Worm (Caenorhabditis elegans) whole organism, L4 larva: Measurements from ENCODE around the gene F37A4.1.

Experiments
- F49E8.2 ChIP-seq: sonication (generic microtip); optimal IDR thresholded peaks from 2 replicates; lab custom pipeline; 2016; ENCODE audit warnings: missing compliant biosample characterization, mild to moderate bottlenecking, missing genetic modification characterization, borderline replicate concordance
- T20F7.1 ChIP-seq: fragments of 200-800 bp; sonication (Bioruptor generic); optimal IDR thresholded peaks from 2 replicates; lab custom pipeline; 2018; ENCODE audit warnings: mild to moderate bottlenecking, missing genetic modification characterization, missing compliant biosample characterization
- Y48G9A.11 ChIP-seq: fragments of 200-800 bp; sonication (Bioruptor generic); IDR thresholded peaks from 2 replicates; pipeline ENCODE4 v1.3.6; 2022; ENCODE audit warnings: missing genetic modification reagents, missing genetic modification characterization, missing compliant biosample characterization
- Y5F2A.4 ChIP-seq: fragments of 200-800 bp; sonication (Bioruptor generic); optimal IDR thresholded peaks from 2 replicates; lab custom pipeline; 2018; ENCODE audit warnings: mild to moderate bottlenecking, missing genetic modification characterization, missing compliant biosample characterization
- ZK546.5 ChIP-seq, 2 experiments: sonication (generic microtip); optimal IDR thresholded peaks; 2 replicates each; lab custom pipeline; 2017; ENCODE audit warnings: missing biosample characterization in 2 of 2, missing genetic modification characterization in 2 of 2
- ceh-28 ChIP-seq: fragments of 150-350 bp; optimal IDR thresholded peaks from 2 replicates; lab custom pipeline; 2014; ENCODE audit warnings: missing biosample characterization, missing genetic modification reagents, missing genetic modification characterization
- ceh-32 ChIP-seq: sonication (generic microtip); optimal IDR thresholded peaks from 2 replicates; lab custom pipeline; 2016; ENCODE audit warnings: mild to moderate bottlenecking, missing genetic modification characterization, missing compliant biosample characterization; ENCODE audit not compliant: poor library complexity
- ceh-62 ChIP-seq: sonication (generic microtip); optimal IDR thresholded peaks from 2 replicates; lab custom pipeline; 2017; ENCODE audit warnings: missing biosample characterization, missing genetic modification characterization
- ctbp-1 ChIP-seq: fragments of 200-800 bp; sonication (Bioruptor generic); IDR thresholded peaks from 2 replicates; pipeline ENCODE4 v1.3.6; 2022; ENCODE audit warnings: missing genetic modification reagents, missing genetic modification characterization, missing compliant biosample characterization
- dmd-8 ChIP-seq: fragments of 200-800 bp; sonication (Bioruptor generic); IDR thresholded peaks from 2 replicates; pipeline ENCODE4 v1.3.6; 2022; ENCODE audit warnings: missing genetic modification characterization, missing compliant biosample characterization
- dpl-1 ChIP-seq: fragments of 150-350 bp; optimal IDR thresholded peaks from 2 replicates; lab custom pipeline; 2014; ENCODE audit warnings: missing biosample characterization, missing genetic modification reagents, missing genetic modification characterization
- dve-1 ChIP-seq: sonication (generic microtip); optimal IDR thresholded peaks from 2 replicates; lab custom pipeline; 2017; ENCODE audit warnings: antibody characterized with exemption, mild to moderate bottlenecking, missing genetic modification characterization, missing compliant biosample characterization; ENCODE audit not compliant: insufficient read depth
- hlh-11 ChIP-seq: fragments of 200-800 bp; sonication (Bioruptor generic); optimal IDR thresholded peaks from 2 replicates; lab custom pipeline; 2018; ENCODE audit warnings: mild to moderate bottlenecking, missing genetic modification characterization, missing compliant biosample characterization
- hlh-30 ChIP-seq: sonication (generic microtip); optimal IDR thresholded peaks from 2 replicates; lab custom pipeline; 2017; ENCODE audit warnings: antibody characterized with exemption, mild to moderate bottlenecking, missing genetic modification characterization, missing compliant biosample characterization; ENCODE audit not compliant: insufficient read depth
- jun-1 ChIP-seq: fragments of 150-350 bp; optimal IDR thresholded peaks from 2 replicates; lab custom pipeline; 2014; ENCODE audit warnings: missing biosample characterization, missing genetic modification reagents, missing genetic modification characterization
- lin-1 ChIP-seq: fragments of 200-800 bp; sonication (Bioruptor generic); IDR thresholded peaks from 2 replicates; pipeline ENCODE4 v1.3.6; 2022; ENCODE audit warnings: missing genetic modification reagents, missing genetic modification characterization, missing compliant biosample characterization
- lin-38 ChIP-seq: fragments of 200-800 bp; sonication (Bioruptor generic); IDR thresholded peaks from 2 replicates; pipeline ENCODE4 v1.3.6; 2022; ENCODE audit warnings: missing genetic modification reagents, missing genetic modification characterization, missing compliant biosample characterization
- lir-3 ChIP-seq: sonication (generic microtip); optimal IDR thresholded peaks from 2 replicates; lab custom pipeline; 2016; ENCODE audit warnings: mild to moderate bottlenecking, missing genetic modification characterization, missing compliant biosample characterization
- madf-5 ChIP-seq, 2 experiments: fragments of 200-800 bp; sonication (Bioruptor generic); IDR thresholded peaks; 2 replicates each; pipeline ENCODE4 v1.3.6; 2022; ENCODE audit warnings: missing compliant biosample characterization in 2 of 2, missing genetic modification characterization in 2 of 2
- mxl-2 ChIP-seq: fragments of 200-800 bp; sonication (Bioruptor generic); conservative IDR thresholded peaks from 2 replicates; pipeline ENCODE4 v1.3.6; 2022; ENCODE audit warnings: missing genetic modification reagents, missing genetic modification characterization, missing compliant biosample characterization
- mxl-3 ChIP-seq: fragments of 200-800 bp; sonication (Bioruptor generic); optimal IDR thresholded peaks from 2 replicates; lab custom pipeline; 2018; ENCODE audit warnings: mild to moderate bottlenecking, missing genetic modification characterization, missing compliant biosample characterization
- nhr-25 ChIP-seq: sonication (generic microtip); optimal IDR thresholded peaks from 2 replicates; lab custom pipeline; 2017; ENCODE audit warnings: missing genetic modification characterization, mild to moderate bottlenecking, missing compliant biosample characterization, antibody characterized with exemption, moderate library complexity, borderline replicate concordance; ENCODE audit not compliant: insufficient read depth
- nhr-76 ChIP-seq: fragments of 150-350 bp; optimal IDR thresholded peaks from 2 replicates; lab custom pipeline; 2014; ENCODE audit warnings: missing biosample characterization, missing genetic modification characterization
- pha-4 ChIP-seq, 2 experiments: fragments of 150-350 bp in 1 of 2; fragments of 200-800 bp in 1 of 2; sonication (Bioruptor generic) in 1 of 2; IDR thresholded peaks in 1 of 2; optimal IDR thresholded peaks in 1 of 2; 2 replicates each; pipeline versions ENCODE4 v1.3.6 to Lab custom; 2014 to 2022; ENCODE audit warnings: missing genetic modification characterization in 2 of 2, missing genetic modification reagents in 2 of 2, missing biosample characterization in 1 of 2, missing compliant biosample characterization in 1 of 2
- snpc-4 ChIP-seq: fragments of 150-350 bp; optimal IDR thresholded peaks from 2 replicates; lab custom pipeline; 2014; ENCODE audit warnings: missing biosample characterization, missing genetic modification characterization
- spr-1 ChIP-seq: sonication (generic microtip); optimal IDR thresholded peaks from 2 replicates; lab custom pipeline; 2016; ENCODE audit warnings: mild to moderate bottlenecking, missing genetic modification characterization, missing compliant biosample characterization
- spr-3 ChIP-seq: fragments of 200-800 bp; sonication (Bioruptor generic); optimal IDR thresholded peaks from 2 replicates; lab custom pipeline; 2018; ENCODE audit warnings: mild to moderate bottlenecking, missing genetic modification characterization, missing compliant biosample characterization
- unc-130 ChIP-seq: sonication (generic microtip); optimal IDR thresholded peaks from 2 replicates; lab custom pipeline; 2016; ENCODE audit warnings: missing genetic modification reagents, missing genetic modification characterization, missing compliant biosample characterization
- unc-62 ChIP-seq, 3 experiments: fragments of 150-350 bp in 1 of 3; sonication (generic microtip); optimal IDR thresholded peaks in 2 of 3; peaks in 1 of 3; 1 replicate in 1 of 3; 2 replicates in 2 of 3; lab custom pipeline; 2014 to 2017; ENCODE audit warnings: missing biosample characterization in 3 of 3, missing genetic modification characterization in 3 of 3, missing genetic modification reagents in 3 of 3, missing genotype in 1 of 3
- zag-1 ChIP-seq: fragments of 150-350 bp; optimal IDR thresholded peaks from 2 replicates; lab custom pipeline; 2014; ENCODE audit warnings: missing biosample characterization, missing genetic modification characterization
- ztf-7 ChIP-seq: fragments of 150-350 bp; optimal IDR thresholded peaks from 2 replicates; lab custom pipeline; 2014; ENCODE audit warnings: missing biosample characterization, missing genetic modification characterization

Gene F37A4.1

DNA sequence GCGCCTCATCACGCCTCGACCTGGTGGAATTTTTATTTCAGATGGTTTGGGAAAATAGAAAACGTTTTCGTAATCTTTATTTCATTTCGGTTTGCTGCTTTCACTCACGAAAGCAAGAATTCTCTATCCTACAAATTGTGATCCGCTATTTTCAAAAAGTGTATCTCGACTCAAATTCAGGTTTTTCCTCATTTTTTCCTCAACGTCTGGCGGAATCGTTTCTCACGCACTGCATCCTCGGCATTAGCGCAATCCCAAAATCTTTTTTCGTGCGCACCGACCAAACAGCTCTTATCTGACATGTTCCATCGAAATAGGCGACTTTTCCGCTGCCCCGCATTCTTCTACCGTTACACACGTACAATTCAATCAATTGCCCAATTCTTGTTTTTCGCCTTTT lies 4.9 kb upstream of the F37A4.1 start, which contains the start of gene F37A4.3:
F37A4.3 (plus strand) TSS at position 301 of the 400 bp plus-strand sequence.
- TF ChIP-seq unc-130 (GFP tag; lab: Kevin White, UChicago) (no peak), dmd-8 (GFP tag; lab: Robert Waterston, UW) (no peak), zag-1 (tag; lab: Kevin White, UChicago) (no peak), snpc-4 (tag; lab: Kevin White, UChicago) (no peak), lin-1 (GFP tag; lab: Robert Waterston, UW) (no peak), ZK546.5 (tag; optimal IDR thresholded peaks at IDR 0.05; lab: Kevin White, UChicago) (no peak), mxl-3 (GFP tag; lab: Kevin White, UChicago) (no peak), unc-62 (GFP tag; optimal IDR thresholded peaks at IDR 0.05 in 1 of 2; lab: Kevin White, UChicago) (peak in 1 of 2 experiments; percentile 24), unc-62 (tag; optimal IDR thresholded peaks at IDR 0.05; lab: Kevin White, UChicago) (no peak)

DNA sequence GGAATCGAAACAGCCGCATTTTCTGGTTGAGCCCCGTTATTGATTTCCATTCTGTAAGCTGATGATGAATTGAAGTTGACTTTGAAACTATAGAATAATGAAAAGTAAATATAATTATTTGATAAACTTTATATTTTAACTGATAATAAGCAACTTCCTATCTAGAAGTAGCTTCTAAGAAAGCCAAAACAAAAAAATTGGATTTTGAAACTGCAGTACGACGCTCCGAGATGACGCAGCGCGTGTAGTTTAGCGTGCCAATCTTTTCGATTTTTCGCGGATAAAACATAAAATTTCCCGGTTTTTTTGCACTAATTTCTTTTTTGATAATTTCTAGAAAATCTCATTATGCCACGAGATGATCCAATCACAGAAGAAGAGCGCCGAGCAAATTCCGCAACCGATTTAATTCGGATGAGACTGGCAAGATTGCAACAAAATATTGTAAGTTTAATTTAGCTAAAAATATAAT lies 945 bp upstream of the F37A4.1 start, which contains the start of the genes bath-41 and F37A4.2:
bath-41 (minus strand) TSS at position 51 of the 472 bp plus-strand sequence.
F37A4.2 (plus strand) TSS at position 247 of the 472 bp plus-strand sequence.
- no peak for TF ChIP-seq nhr-25 (tag; lab: Kevin White, UChicago)
- no peak for TF ChIP-seq ceh-32 (tag; lab: Kevin White, UChicago)
- TF ChIP-seq lin-38 (GFP tag; lab: Robert Waterston, UW), result no peak
- TF ChIP-seq Y48G9A.11 (GFP tag; lab: Robert Waterston, UW), result peak; percentile 93
- TF ChIP-seq hlh-30, result no peak
- no peak for TF ChIP-seq spr-3 (GFP tag; lab: Kevin White, UChicago)
- TF ChIP-seq mxl-2, result no peak
- no peak for TF ChIP-seq pha-4 (GFP tag; IDR thresholded peaks at IDR 0.05; lab: Robert Waterston, UW)
- TF ChIP-seq pha-4 (tag; optimal IDR thresholded peaks at IDR 0.05; lab: Kevin White, UChicago), result no peak
- TF ChIP-seq madf-5 (GFP tag; IDR thresholded peaks at IDR 0.05; lab: Robert Waterston, UW), result no peak
- no peak for TF ChIP-seq spr-1 (tag; lab: Kevin White, UChicago)
- TF ChIP-seq nhr-76 (tag; lab: Kevin White, UChicago), result no peak
- no peak for TF ChIP-seq dve-1 (tag; lab: Kevin White, UChicago)
- no peak for TF ChIP-seq snpc-4 (tag; lab: Kevin White, UChicago)
- no peak for TF ChIP-seq ztf-7
- peak; percentile 93 for TF ChIP-seq T20F7.1
- TF ChIP-seq F49E8.2 (tag; lab: Kevin White, UChicago), result no peak
- no peak for TF ChIP-seq jun-1 (tag; lab: Kevin White, UChicago)
- TF ChIP-seq Y5F2A.4 (GFP tag; lab: Kevin White, UChicago), result no peak
- peak; percentile 29 for TF ChIP-seq dpl-1 (GFP tag; lab: Kevin White, UChicago)

DNA sequence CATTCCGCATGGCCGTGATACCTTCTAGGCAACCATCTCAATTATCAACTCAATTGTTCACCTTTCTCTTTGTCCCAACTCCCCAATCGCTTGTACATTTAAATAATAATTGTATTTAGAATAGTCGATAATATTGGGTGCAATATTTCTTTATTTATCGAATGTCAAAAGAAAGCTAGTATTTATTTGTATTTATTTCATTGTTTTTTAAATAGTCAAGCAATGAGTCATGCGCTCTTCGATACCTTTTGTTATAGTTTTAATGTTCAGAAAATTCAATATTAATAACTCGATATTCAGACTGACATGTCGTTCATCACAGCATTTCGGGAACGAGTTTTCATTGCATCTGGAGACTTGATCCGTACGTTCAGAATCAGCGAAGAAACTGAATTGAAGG lies 2.3 kb downstream of the F37A4.1 start, which contains the start of gene wdr-4:
wdr-4 (plus strand) TSS at position 301 of the 400 bp plus-strand sequence.
- no peak for TF ChIP-seq ceh-28
- 0 out of 2 replicates have a peak, but pooled peaks have one; percentile 37 for TF ChIP-seq lin-38 (GFP tag; lab: Robert Waterston, UW)

DNA sequence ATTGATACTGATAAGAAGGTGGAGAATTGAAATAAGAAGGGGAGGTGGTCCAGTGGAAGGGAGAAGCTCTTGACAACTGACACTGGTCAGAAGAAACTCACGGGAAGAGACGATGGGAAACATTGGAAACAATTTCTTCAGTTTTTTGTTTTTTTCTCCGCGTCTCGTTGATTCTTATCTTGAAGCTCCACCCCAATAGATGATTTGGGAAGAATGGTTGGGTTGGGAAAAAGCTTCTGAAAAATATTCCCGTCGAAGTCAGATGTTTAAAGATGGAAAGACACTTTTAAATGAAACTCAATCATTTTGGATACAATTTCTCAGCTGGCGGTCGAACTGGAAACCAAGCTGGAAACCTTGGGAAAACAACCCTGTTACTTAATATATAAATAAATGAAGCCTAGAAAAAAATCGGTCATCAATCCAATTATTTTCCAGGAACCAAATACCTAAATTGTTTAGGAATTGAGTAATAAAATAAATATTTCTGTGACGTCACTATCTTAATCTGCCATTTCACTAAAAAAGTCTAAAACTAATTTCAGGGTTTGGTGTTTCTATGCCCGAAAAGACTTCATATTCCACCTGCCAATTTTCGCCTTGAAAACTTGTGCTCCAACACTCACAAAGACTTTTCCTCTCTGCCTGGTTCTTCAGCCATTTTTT lies 7.1 kb downstream of the F37A4.1 start, which contains the start of the genes Y102E9.5 and odr-4:
Y102E9.5 (minus strand) TSS at position 101 of the 666 bp plus-strand sequence.
odr-4 (plus strand) TSS at position 616 of the 666 bp plus-strand sequence.
- TF ChIP-seq ctbp-1 (GFP tag; lab: Robert Waterston, UW) (no peak), dpl-1 (GFP tag; lab: Kevin White, UChicago) (no peak), ceh-62 (no peak), lir-3 (tag; lab: Kevin White, UChicago) (no peak), hlh-11 (tag; lab: Kevin White, UChicago) (no peak)
- TF ChIP-seq, all 104 proteins: peak for 0
